Worm (Caenorhabditis elegans) whole organism, L1 larva: ENCODE results near the gene col-95.

ENCODE experiments used
- ama-1 ChIP-seq: fragments of 150-350 bp; optimal IDR thresholded peaks from 2 replicates; lab custom pipeline; 2014
- blmp-1 ChIP-seq: fragments of 150-350 bp; optimal IDR thresholded peaks from 2 replicates; lab custom pipeline; 2014; ENCODE audit warnings: missing biosample characterization, missing genetic modification characterization
- ces-1 ChIP-seq: fragments of 150-350 bp; optimal IDR thresholded peaks from 2 replicates; lab custom pipeline; 2014; ENCODE audit warnings: missing biosample characterization, missing genetic modification reagents, missing genetic modification characterization
- efl-3 ChIP-seq: fragments of 200-800 bp; sonication (Bioruptor generic); optimal IDR thresholded peaks from 2 replicates; lab custom pipeline; 2018; ENCODE audit warnings: mild to moderate bottlenecking, missing genetic modification characterization, missing compliant biosample characterization
- elt-3 ChIP-seq, 6 experiments: fragments of 150-350 bp in 1 of 6; sonication (generic microtip); optimal IDR thresholded peaks; 2 replicates each; lab custom pipeline; 2017 to 2018; ENCODE audit warnings: missing biosample characterization in 6 of 6, missing genetic modification characterization in 6 of 6, inconsistent platforms in 1 of 6
- fos-1 ChIP-seq: fragments of 150-350 bp; optimal IDR thresholded peaks from 2 replicates; lab custom pipeline; 2014; ENCODE audit warnings: missing biosample characterization, missing genetic modification characterization
- lin-13 ChIP-seq: fragments of 150-350 bp; optimal IDR thresholded peaks from 2 replicates; lab custom pipeline; 2014; ENCODE audit warnings: missing biosample characterization, missing genetic modification reagents, missing genetic modification characterization
- mef-2 ChIP-seq: fragments of 150-350 bp; optimal IDR thresholded peaks from 2 replicates; lab custom pipeline; 2014; ENCODE audit warnings: missing biosample characterization, missing genetic modification characterization
- nhr-237 ChIP-seq: fragments of 150-350 bp; optimal IDR thresholded peaks from 2 replicates; lab custom pipeline; 2014; ENCODE audit warnings: missing biosample characterization, missing genetic modification characterization
- nhr-76 ChIP-seq: sonication (generic microtip); optimal IDR thresholded peaks from 2 replicates; lab custom pipeline; 2017; ENCODE audit warnings: missing biosample characterization, missing genetic modification characterization
- snpc-4 ChIP-seq: fragments of 150-350 bp; optimal IDR thresholded peaks from 2 replicates; lab custom pipeline; 2014; ENCODE audit warnings: missing biosample characterization, missing genetic modification characterization
- unc-86 ChIP-seq: sonication (generic microtip); optimal IDR thresholded peaks from 2 replicates; lab custom pipeline; 2016; ENCODE audit warnings: missing genetic modification characterization, missing compliant biosample characterization
- zip-4 ChIP-seq: fragments of 200-800 bp; sonication (Bioruptor generic); optimal IDR thresholded peaks from 2 replicates; lab custom pipeline; 2018; ENCODE audit warnings: mild to moderate bottlenecking, missing genetic modification characterization, moderate library complexity, missing compliant biosample characterization
- ztf-11 ChIP-seq, 2 experiments: sonication (generic microtip); optimal IDR thresholded peaks; 2 replicates each; lab custom pipeline; 2016 to 2017; ENCODE audit warnings: missing genetic modification characterization in 2 of 2, missing biosample characterization in 1 of 2, missing compliant biosample characterization in 1 of 2

ce11 chrIII:11737527-11737926 lies 33.7 kb downstream of the col-95 start, which contains the start of gene sup-1:
- no peak for TF ChIP-seq ztf-11 (tag; optimal IDR thresholded peaks at IDR 0.05; lab: Kevin White, UChicago)
- TF ChIP-seq mef-2 = no peak
- TF ChIP-seq unc-86 = no peak
- TF ChIP-seq zip-4 (GFP tag; lab: Kevin White, UChicago) = no peak
- no peak for TF ChIP-seq nhr-237
- no peak for TF ChIP-seq ama-1
- TF ChIP-seq blmp-1 (tag; lab: Kevin White, UChicago) = no peak
- TF ChIP-seq efl-3 (GFP tag; lab: Kevin White, UChicago) = no peak
- TF ChIP-seq lin-13 (GFP tag; lab: Kevin White, UChicago) = no peak
- no peak for TF ChIP-seq ces-1 (GFP tag; lab: Kevin White, UChicago)
- no peak for TF ChIP-seq snpc-4 (tag; lab: Kevin White, UChicago)
- TF ChIP-seq nhr-76 = no peak
- no peak for TF ChIP-seq fos-1
- no peak for TF ChIP-seq elt-3 (tag; optimal IDR thresholded peaks at IDR 0.05; lab: Kevin White, UChicago)
